Fruit fly (Drosophila melanogaster): ENCODE results near the gene SLIRP2.

DNA sequence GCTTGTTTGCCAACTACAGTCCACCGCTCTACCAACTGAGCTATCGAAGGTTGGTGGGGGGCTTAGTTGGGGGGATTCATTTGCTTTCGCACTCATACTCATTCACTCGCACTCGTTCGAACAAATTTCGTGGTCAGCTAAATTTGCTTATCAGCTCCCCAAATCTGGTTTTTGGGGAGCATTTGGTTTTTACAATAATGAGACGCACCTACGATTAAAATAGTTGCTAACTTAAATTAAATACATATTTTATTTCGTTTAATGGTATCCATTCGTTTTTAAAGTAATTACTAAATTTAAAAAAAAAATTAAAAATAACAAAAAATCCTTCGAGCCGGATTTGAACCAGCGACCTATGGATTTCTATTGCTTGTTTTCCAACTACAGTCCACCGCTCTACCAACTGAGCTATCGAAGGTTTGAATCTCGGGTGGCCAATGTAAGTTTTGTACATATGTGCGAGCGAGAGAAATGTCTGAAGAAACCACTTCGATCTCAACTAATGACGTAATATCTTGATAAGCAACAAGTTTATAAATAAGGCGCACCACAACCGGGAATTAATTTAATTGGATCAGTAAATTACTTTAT, 8.4 kb upstream of the SLIRP2 start:
- TF ChIP-seq hbn (GFP tag; IDR thresholded peaks at IDR 0.05; ENCODE audit: partially characterized antibody): no peak
- no peak for TF ChIP-seq dati (GFP tag; IDR thresholded peaks at IDR 0.05)
- no peak for TF ChIP-seq NC2α (GFP tag; optimal IDR thresholded peaks at IDR 0.05)
- TF ChIP-seq Pdp1 (GFP tag; optimal IDR thresholded peaks at IDR 0.05): peak in 1 of 2 experiments; percentile 98
- TF ChIP-seq CG9609 (GFP tag; optimal IDR thresholded peaks at IDR 0.05): no peak
- TF ChIP-seq Blimp-1 (GFP tag; optimal IDR thresholded peaks at IDR 0.05): no peak
- TF ChIP-seq ERR (GFP tag; optimal IDR thresholded peaks at IDR 0.05): no peak
- TF ChIP-seq caup (GFP tag; optimal IDR thresholded peaks at IDR 0.05; ENCODE audit: severe bottlenecking): no peak

Data from whole organism, embryonic.